Worm (Caenorhabditis elegans): ENCODE results near the gene str-143.

- TF ChIP-seq nhr-6 (tag; optimal IDR thresholded peaks at IDR 0.05), result no peak
- no peak for TF ChIP-seq ama-1 (optimal IDR thresholded peaks at IDR 0.05)
- no peak for TF ChIP-seq pqm-1 (tag; optimal IDR thresholded peaks at IDR 0.05)
- TF ChIP-seq nhr-11 (tag; optimal IDR thresholded peaks at IDR 0.05), result no peak
- TF ChIP-seq zip-11 (GFP tag; IDR thresholded peaks at IDR 0.05), result no peak
- TF ChIP-seq mxl-2 (GFP tag; conservative IDR thresholded peaks at IDR 0.05), result no peak
- TF ChIP-seq nhr-102 (tag; optimal IDR thresholded peaks at IDR 0.05), result no peak
- no peak for TF ChIP-seq T26A8.4 (GFP tag; IDR thresholded peaks at IDR 0.05)
- TF ChIP-seq ztf-11 (tag; optimal IDR thresholded peaks at IDR 0.05), result no peak
- TF ChIP-seq ZK546.5 (tag; optimal IDR thresholded peaks at IDR 0.05), result no peak
- no peak for TF ChIP-seq dmd-6 (GFP tag; IDR thresholded peaks at IDR 0.05)
These were observed 2.5 kb upstream of the str-143 start, which contains the start of gene str-144 for ce11 chrV:8072047-8072446.
